Worm (Caenorhabditis elegans) whole organism, late embryonic: Measurements from ENCODE around the gene dbt-1.

Source experiments
- C08G9.2 ChIP-seq: sonication (generic microtip); optimal IDR thresholded peaks from 2 replicates; lab custom pipeline; 2016; ENCODE audit warnings: mild to moderate bottlenecking, missing genetic modification characterization, moderate library complexity, missing compliant biosample characterization
- F13H6.1 ChIP-seq: sonication (generic microtip); optimal IDR thresholded peaks from 2 replicates; lab custom pipeline; 2016; ENCODE audit warnings: missing genetic modification characterization, missing compliant biosample characterization
- K02D7.2 ChIP-seq: sonication (generic microtip); optimal IDR thresholded peaks from 2 replicates; lab custom pipeline; 2017; ENCODE audit warnings: mild to moderate bottlenecking, missing genetic modification characterization, missing compliant biosample characterization
- T23F11.4 ChIP-seq: fragments of 200-800 bp; sonication (Bioruptor generic); optimal IDR thresholded peaks from 2 replicates; lab custom pipeline; 2018; ENCODE audit warnings: mild to moderate bottlenecking, missing genetic modification characterization, missing compliant biosample characterization
- ahr-1 ChIP-seq: sonication (generic microtip); optimal IDR thresholded peaks from 2 replicates; lab custom pipeline; 2016; ENCODE audit warnings: missing genetic modification characterization, missing compliant biosample characterization
- ceh-18 ChIP-seq: sonication (generic microtip); optimal IDR thresholded peaks from 2 replicates; lab custom pipeline; 2016; ENCODE audit warnings: missing genetic modification characterization, missing compliant biosample characterization
- ceh-19 ChIP-seq: fragments of 200-800 bp; sonication (Bioruptor generic); optimal IDR thresholded peaks from 2 replicates; lab custom pipeline; 2018; ENCODE audit warnings: mild to moderate bottlenecking, missing genetic modification characterization, missing compliant biosample characterization
- ceh-2 ChIP-seq: sonication (generic microtip); optimal IDR thresholded peaks from 2 replicates; lab custom pipeline; 2016; ENCODE audit warnings: missing genotype, missing genetic modification characterization, missing compliant biosample characterization
- ceh-24 ChIP-seq: sonication (generic microtip); optimal IDR thresholded peaks from 2 replicates; lab custom pipeline; 2016; ENCODE audit warnings: mild to moderate bottlenecking, missing genetic modification characterization, missing compliant biosample characterization
- ceh-34 ChIP-seq: sonication (generic microtip); optimal IDR thresholded peaks from 2 replicates; lab custom pipeline; 2016; ENCODE audit warnings: mild to moderate bottlenecking, missing genetic modification characterization, missing compliant biosample characterization
- ceh-45 ChIP-seq: fragments of 200-800 bp; sonication (Bioruptor generic); IDR thresholded peaks from 2 replicates; pipeline ENCODE4 v1.3.6; 2022; ENCODE audit warnings: missing genetic modification reagents, missing genetic modification characterization, missing compliant biosample characterization
- ceh-48 ChIP-seq: sonication (generic microtip); optimal IDR thresholded peaks from 2 replicates; lab custom pipeline; 2016; ENCODE audit warnings: missing genetic modification characterization, inconsistent platforms, missing compliant biosample characterization
- ceh-6 ChIP-seq: fragments of 200-800 bp; sonication (Bioruptor generic); optimal IDR thresholded peaks from 2 replicates; lab custom pipeline; 2018; ENCODE audit warnings: mild to moderate bottlenecking, missing genetic modification characterization, missing compliant biosample characterization
- che-1 ChIP-seq: sonication (generic microtip); optimal IDR thresholded peaks from 2 replicates; lab custom pipeline; 2016; ENCODE audit warnings: mild to moderate bottlenecking, missing genetic modification characterization, missing compliant biosample characterization
- dmd-4 ChIP-seq: sonication (generic microtip); optimal IDR thresholded peaks from 2 replicates; lab custom pipeline; 2016; ENCODE audit warnings: borderline replicate concordance, missing genetic modification characterization, missing compliant biosample characterization
- dve-1 ChIP-seq: sonication (generic microtip); optimal IDR thresholded peaks from 2 replicates; lab custom pipeline; 2017; ENCODE audit warnings: antibody characterized with exemption, mild to moderate bottlenecking, missing genetic modification characterization, missing compliant biosample characterization
- ets-4 ChIP-seq: sonication (generic microtip); optimal IDR thresholded peaks from 2 replicates; lab custom pipeline; 2016; ENCODE audit warnings: missing genetic modification characterization, missing compliant biosample characterization
- eyg-1 ChIP-seq: sonication (generic microtip); optimal IDR thresholded peaks from 2 replicates; lab custom pipeline; 2016; ENCODE audit warnings: missing genotype, missing genetic modification characterization, missing compliant biosample characterization
- fax-1 ChIP-seq: sonication (generic microtip); optimal IDR thresholded peaks from 2 replicates; lab custom pipeline; 2016; ENCODE audit warnings: missing genotype, missing genetic modification characterization, missing compliant biosample characterization
- fkh-10 ChIP-seq: fragments of 150-350 bp; optimal IDR thresholded peaks from 2 replicates; lab custom pipeline; 2014; ENCODE audit warnings: missing biosample characterization, missing genetic modification reagents, missing genetic modification characterization
- fkh-6 ChIP-seq: sonication (generic microtip); optimal IDR thresholded peaks from 2 replicates; lab custom pipeline; 2016; ENCODE audit warnings: missing genetic modification characterization, missing compliant biosample characterization
- hlh-13 ChIP-seq: fragments of 200-800 bp; sonication (Bioruptor generic); optimal IDR thresholded peaks from 2 replicates; lab custom pipeline; 2018; ENCODE audit warnings: mild to moderate bottlenecking, missing genetic modification characterization, missing compliant biosample characterization
- hlh-15 ChIP-seq: sonication (generic microtip); optimal IDR thresholded peaks from 2 replicates; lab custom pipeline; 2016; ENCODE audit warnings: missing genetic modification characterization, missing compliant biosample characterization
- hlh-30 ChIP-seq: sonication (generic microtip); optimal IDR thresholded peaks from 2 replicates; lab custom pipeline; 2017; ENCODE audit warnings: antibody characterized with exemption, missing genetic modification characterization, missing compliant biosample characterization; ENCODE audit not compliant: insufficient read depth
- madf-2 ChIP-seq: sonication (generic microtip); optimal IDR thresholded peaks from 2 replicates; lab custom pipeline; 2017; ENCODE audit warnings: missing genetic modification characterization, missing compliant biosample characterization
- mec-3 ChIP-seq: sonication (generic microtip); optimal IDR thresholded peaks from 2 replicates; lab custom pipeline; 2016; ENCODE audit warnings: borderline replicate concordance, missing genetic modification characterization, missing compliant biosample characterization
- nhr-11 ChIP-seq: fragments of 150-350 bp; optimal IDR thresholded peaks from 2 replicates; lab custom pipeline; 2014; ENCODE audit warnings: missing biosample characterization, missing genetic modification characterization
- odd-2 ChIP-seq: sonication (generic microtip); optimal IDR thresholded peaks from 2 replicates; lab custom pipeline; 2017; ENCODE audit warnings: antibody characterized with exemption, mild to moderate bottlenecking, missing genetic modification characterization, missing compliant biosample characterization
- pax-1 ChIP-seq: fragments of 150-350 bp; optimal IDR thresholded peaks from 2 replicates; lab custom pipeline; 2014; ENCODE audit warnings: missing biosample characterization, missing genetic modification characterization
- pha-2 ChIP-seq: sonication (generic microtip); optimal IDR thresholded peaks from 2 replicates; lab custom pipeline; 2017; ENCODE audit warnings: mild to moderate bottlenecking, missing genetic modification characterization, missing compliant biosample characterization
- pros-1 ChIP-seq: fragments of 150-350 bp; optimal IDR thresholded peaks from 2 replicates; lab custom pipeline; 2014; ENCODE audit warnings: missing biosample characterization, missing genetic modification reagents, missing genetic modification characterization
- ref-2 ChIP-seq: sonication (generic microtip); optimal IDR thresholded peaks from 2 replicates; lab custom pipeline; 2016; ENCODE audit warnings: missing genetic modification characterization, missing compliant biosample characterization
- sdc-2 ChIP-seq: sonication (generic microtip); optimal IDR thresholded peaks from 2 replicates; lab custom pipeline; 2016; ENCODE audit warnings: missing genotype, missing genetic modification characterization, missing compliant biosample characterization
- sox-4 ChIP-seq: sonication (generic microtip); optimal IDR thresholded peaks from 2 replicates; lab custom pipeline; 2017; ENCODE audit warnings: mild to moderate bottlenecking, missing genetic modification characterization, inconsistent platforms, missing compliant biosample characterization
- syd-9 ChIP-seq: sonication (generic microtip); optimal IDR thresholded peaks from 2 replicates; lab custom pipeline; 2016; ENCODE audit warnings: mild to moderate bottlenecking, missing genetic modification characterization, moderate library complexity, missing compliant biosample characterization
- unc-3 ChIP-seq, 2 experiments: fragments of 200-800 bp in 1 of 2; sonication (Bioruptor generic) in 1 of 2; sonication (generic microtip) in 1 of 2; conservative IDR thresholded peaks in 1 of 2; optimal IDR thresholded peaks in 1 of 2; 2 replicates each; pipeline versions ENCODE4 v1.3.6 to Lab custom; 2016 to 2022; ENCODE audit warnings: missing compliant biosample characterization in 2 of 2, missing genetic modification characterization in 2 of 2, missing genetic modification reagents in 1 of 2
- unc-42 ChIP-seq: sonication (generic microtip); optimal IDR thresholded peaks from 2 replicates; lab custom pipeline; 2016; ENCODE audit warnings: missing genotype, missing genetic modification characterization, missing compliant biosample characterization
- unc-55 ChIP-seq: sonication (generic microtip); optimal IDR thresholded peaks from 2 replicates; lab custom pipeline; 2017; ENCODE audit warnings: missing biosample characterization, missing genetic modification reagents, missing genetic modification characterization
- unc-86 ChIP-seq: sonication (generic microtip); optimal IDR thresholded peaks from 2 replicates; lab custom pipeline; 2016; ENCODE audit warnings: missing genetic modification characterization, missing compliant biosample characterization
- ztf-16 ChIP-seq: sonication (generic microtip); optimal IDR thresholded peaks from 2 replicates; lab custom pipeline; 2017; ENCODE audit warnings: missing genetic modification characterization, missing compliant biosample characterization

dbt-1 gene

ce11 chrII:7948278-7948677 is 3.3 kb upstream of the dbt-1 start:
- no peak for TF ChIP-seq ceh-19 (GFP tag; lab: Kevin White, UChicago)
- TF ChIP-seq hlh-15 (tag; lab: Kevin White, UChicago): no peak
- TF ChIP-seq mec-3 (tag; lab: Kevin White, UChicago): no peak
- no peak for TF ChIP-seq T23F11.4 (GFP tag; lab: Kevin White, UChicago)
- no peak for TF ChIP-seq unc-86 (tag; lab: Kevin White, UChicago)
- TF ChIP-seq unc-3 (GFP tag; conservative IDR thresholded peaks at IDR 0.05; lab: Robert Waterston, UW): no peak
- TF ChIP-seq unc-3 (tag; optimal IDR thresholded peaks at IDR 0.05; lab: Kevin White, UChicago): no peak
- TF ChIP-seq pax-1 (tag; lab: Kevin White, UChicago): no peak
- TF ChIP-seq hlh-13 (GFP tag; lab: Kevin White, UChicago): no peak
- no peak for TF ChIP-seq ceh-6 (GFP tag; lab: Kevin White, UChicago)
- TF ChIP-seq ref-2 (tag; lab: Kevin White, UChicago): no peak
- no peak for TF ChIP-seq pha-2 (tag; lab: Kevin White, UChicago)

ce11 chrII:7946830-7947425 is 1.9 kb upstream of the dbt-1 start, which contains the start of gene ZK669.5:
ZK669.5 (minus strand) TSS chrII:7946880.
- TF ChIP-seq ceh-6 (GFP tag; lab: Kevin White, UChicago) (no peak), K02D7.2 (tag; lab: Kevin White, UChicago) (no peak), mec-3 (tag; lab: Kevin White, UChicago) (no peak), ceh-48 (tag; lab: Kevin White, UChicago) (no peak), sdc-2 (tag; lab: Kevin White, UChicago) (no peak), ztf-16 (no peak), ceh-18 (tag; lab: Kevin White, UChicago) (no peak), ref-2 (tag; lab: Kevin White, UChicago) (no peak), nhr-11 (tag; lab: Kevin White, UChicago) (no peak), F13H6.1 (tag; lab: Kevin White, UChicago) (no peak), C08G9.2 (tag; lab: Kevin White, UChicago) (no peak), hlh-30 (tag; lab: Kevin White, UChicago) (no peak), fax-1 (tag; lab: Kevin White, UChicago) (no peak), unc-3 (GFP tag; conservative IDR thresholded peaks at IDR 0.05; lab: Robert Waterston, UW) (no peak), unc-3 (tag; optimal IDR thresholded peaks at IDR 0.05; lab: Kevin White, UChicago) (no peak), pax-1 (tag; lab: Kevin White, UChicago) (no peak)
- TF ChIP-seq, all 69 proteins: peak for 0

DNA sequence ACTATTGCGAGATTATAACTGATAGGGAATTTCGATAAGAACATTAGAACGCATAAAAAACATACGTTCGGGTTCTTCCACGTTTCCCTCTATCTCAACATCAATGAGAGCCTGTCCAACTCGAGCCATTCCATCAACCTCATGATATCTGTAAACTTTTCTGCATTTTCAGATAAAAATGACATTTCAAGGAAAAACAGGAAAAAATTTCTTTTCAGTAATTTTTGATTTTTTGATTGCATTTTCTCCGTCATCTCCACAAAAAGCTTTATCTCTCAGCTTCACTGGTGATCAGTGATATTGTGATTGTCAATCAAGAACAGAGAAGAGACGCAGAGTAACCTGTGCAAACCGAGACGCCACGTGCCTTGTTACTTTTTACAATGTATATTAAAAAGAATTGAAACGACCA is 667 bp downstream of the dbt-1 start:
- TF ChIP-seq dmd-4: no peak
- TF ChIP-seq unc-55: peak; percentile 17

DNA sequence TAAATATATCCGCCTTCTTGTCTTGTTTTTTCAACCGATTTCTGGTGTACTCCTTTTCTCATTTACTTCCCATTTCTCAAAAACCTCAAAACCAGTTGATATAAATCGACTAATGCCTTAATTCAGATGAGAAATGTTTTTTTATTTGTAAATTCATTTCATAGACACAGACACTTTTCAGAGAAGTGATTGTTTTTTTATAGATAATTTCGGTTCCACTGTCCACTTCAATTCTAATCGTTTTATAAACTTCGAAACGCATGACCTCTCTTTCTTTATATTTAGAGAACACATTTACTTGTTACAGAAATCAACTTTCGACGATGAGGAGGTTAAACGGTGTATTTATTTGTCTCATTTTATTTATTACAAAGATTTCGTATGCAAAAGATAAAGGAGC is 4.2 kb downstream of the dbt-1 start, which contains the start of gene ZK669.3:
Gene ZK669.3, plus strand, starts transcription at position 301 of the 400 bp plus-strand sequence.
- no peak for TF ChIP-seq hlh-15 (tag; lab: Kevin White, UChicago)
- TF ChIP-seq hlh-30 (tag; lab: Kevin White, UChicago): no peak
- TF ChIP-seq unc-42: no peak
- TF ChIP-seq madf-2 (tag; lab: Kevin White, UChicago): no peak
- TF ChIP-seq T23F11.4 (GFP tag; lab: Kevin White, UChicago): no peak
- TF ChIP-seq dmd-4: no peak
- no peak for TF ChIP-seq syd-9 (tag; lab: Kevin White, UChicago)
- no peak for TF ChIP-seq ceh-2 (tag; lab: Kevin White, UChicago)

DNA sequence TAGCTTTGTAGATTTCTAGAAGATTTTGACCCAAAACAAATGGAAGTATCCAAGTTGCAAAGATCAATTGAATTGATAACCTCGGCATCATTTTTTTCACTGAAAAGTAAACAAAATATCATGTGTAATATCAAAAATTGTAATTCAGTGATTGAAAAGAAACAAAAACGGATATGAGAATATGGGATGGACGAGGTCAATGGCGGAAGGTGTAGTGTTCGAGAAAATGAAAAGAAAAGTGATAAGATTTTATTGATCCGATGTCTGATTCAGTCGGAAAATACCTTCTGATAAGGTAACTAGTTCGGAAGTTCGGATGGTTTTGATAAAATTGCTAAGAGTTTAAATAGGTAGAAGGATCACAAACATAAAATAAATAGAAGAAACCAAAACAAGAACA is 6.9 kb downstream of the dbt-1 start, which contains the start of gene ZK669.2:
Gene ZK669.2, minus strand, starts transcription at position 101 of the 400 bp plus-strand sequence.
- TF ChIP-seq odd-2 (tag; lab: Kevin White, UChicago) (no peak), eyg-1 (no peak), ceh-2 (tag; lab: Kevin White, UChicago) (no peak), mec-3 (tag; lab: Kevin White, UChicago) (no peak), dve-1 (tag; lab: Kevin White, UChicago) (no peak), pax-1 (tag; lab: Kevin White, UChicago) (no peak), ahr-1 (tag; lab: Kevin White, UChicago) (no peak), sox-4 (tag; lab: Kevin White, UChicago) (no peak), ceh-24 (tag; lab: Kevin White, UChicago) (no peak), che-1 (tag; lab: Kevin White, UChicago) (no peak), fkh-10 (GFP tag; lab: Kevin White, UChicago) (no peak), ceh-34 (tag; lab: Kevin White, UChicago) (no peak), fkh-6 (tag; lab: Kevin White, UChicago) (no peak), pros-1 (tag; lab: Kevin White, UChicago) (no peak), ceh-45 (GFP tag; lab: Robert Waterston, UW) (no peak), ets-4 (tag; lab: Kevin White, UChicago) (no peak)
